Worm (Caenorhabditis elegans) whole organism, young adult: ENCODE data around the gene ugt-62.

Experiments used
- B0261.1 ChIP-seq: sonication (generic microtip); optimal IDR thresholded peaks from 2 replicates; lab custom pipeline; 2016; ENCODE audit warnings: mild to moderate bottlenecking, missing genetic modification characterization, moderate library complexity, missing compliant biosample characterization
- F33H1.4 ChIP-seq: fragments of 200-800 bp; sonication (Bioruptor generic); IDR thresholded peaks from 2 replicates; pipeline ENCODE4 v1.3.6; 2022; ENCODE audit warnings: missing genetic modification reagents, missing genetic modification characterization, missing compliant biosample characterization
- F37B4.10 ChIP-seq: fragments of 200-800 bp; sonication (Bioruptor generic); IDR thresholded peaks from 2 replicates; pipeline ENCODE4 v1.3.6; 2022; ENCODE audit warnings: missing genetic modification characterization, missing compliant biosample characterization
- F49E8.2 ChIP-seq: sonication (generic microtip); optimal IDR thresholded peaks from 3 replicates; lab custom pipeline; 2017; ENCODE audit warnings: missing genetic modification characterization, mild to moderate bottlenecking, missing compliant biosample characterization, antibody characterized with exemption, moderate library complexity; ENCODE audit not compliant: insufficient read depth
- K11D2.4 ChIP-seq: fragments of 200-800 bp; sonication (Bioruptor generic); IDR thresholded peaks from 2 replicates; pipeline ENCODE4 v1.3.6; 2022; ENCODE audit warnings: missing genetic modification reagents, missing genetic modification characterization, missing compliant biosample characterization
- Y53F4B.3 ChIP-seq: fragments of 200-800 bp; sonication (Bioruptor generic); IDR thresholded peaks from 2 replicates; pipeline ENCODE4 v1.3.6; 2022; ENCODE audit warnings: missing genetic modification reagents, missing genetic modification characterization, missing compliant biosample characterization
- Y53G8AR.9 ChIP-seq: fragments of 200-800 bp; sonication (Bioruptor generic); conservative IDR thresholded peaks from 2 replicates; pipeline ENCODE4 v1.3.6; 2022; ENCODE audit warnings: missing genetic modification reagents, missing genetic modification characterization, missing compliant biosample characterization
- Y67H2A.10 ChIP-seq: fragments of 200-800 bp; sonication (Bioruptor generic); conservative IDR thresholded peaks from 2 replicates; pipeline ENCODE4 v1.3.6; 2022; ENCODE audit warnings: missing genetic modification reagents, missing genetic modification characterization, missing compliant biosample characterization
- ZK185.1 ChIP-seq: sonication (generic microtip); optimal IDR thresholded peaks from 2 replicates; lab custom pipeline; 2016; ENCODE audit warnings: mild to moderate bottlenecking, missing genetic modification characterization, missing compliant biosample characterization; ENCODE audit not compliant: poor library complexity, severe bottlenecking
- ama-1 ChIP-seq, 3 experiments: fragments of 150-350 bp in 1 of 3; sonication (generic microtip) in 2 of 3; optimal IDR thresholded peaks; 2 replicates each; lab custom pipeline; 2014 to 2018; ENCODE audit warnings: missing biosample characterization in 2 of 3, missing genetic modification characterization in 2 of 3, missing genetic modification reagents in 2 of 3
- aptf-2 ChIP-seq: fragments of 200-800 bp; sonication (Bioruptor generic); conservative IDR thresholded peaks from 2 replicates; pipeline ENCODE4 v1.3.6; 2022; ENCODE audit warnings: missing genetic modification reagents, missing genetic modification characterization, missing compliant biosample characterization
- atf-7 ChIP-seq: sonication (generic microtip); optimal IDR thresholded peaks from 2 replicates; lab custom pipeline; 2017; ENCODE audit warnings: mild to moderate bottlenecking, missing genetic modification characterization, missing compliant biosample characterization
- cebp-1 ChIP-seq, 2 experiments: fragments of 200-800 bp in 1 of 2; sonication (Bioruptor generic) in 1 of 2; sonication (generic microtip) in 1 of 2; IDR thresholded peaks in 1 of 2; optimal IDR thresholded peaks in 1 of 2; 2 replicates each; pipeline versions ENCODE4 v1.3.6 to Lab custom; 2017 to 2022; ENCODE audit warnings: missing compliant biosample characterization in 2 of 2, missing genetic modification characterization in 2 of 2, mild to moderate bottlenecking in 1 of 2, missing genetic modification reagents in 1 of 2, moderate library complexity in 1 of 2
- cebp-2 ChIP-seq: fragments of 200-800 bp; sonication (Bioruptor generic); IDR thresholded peaks from 2 replicates; pipeline ENCODE4 v1.3.6; 2022; ENCODE audit warnings: missing genetic modification characterization, missing compliant biosample characterization
- ceh-100 ChIP-seq: fragments of 200-800 bp; sonication (Bioruptor generic); IDR thresholded peaks from 2 replicates; pipeline ENCODE4 v1.3.6; 2022; ENCODE audit warnings: missing genetic modification reagents, missing genetic modification characterization, missing compliant biosample characterization
- ceh-27 ChIP-seq: fragments of 200-800 bp; sonication (Bioruptor generic); optimal IDR thresholded peaks from 2 replicates; lab custom pipeline; 2018; ENCODE audit warnings: mild to moderate bottlenecking, missing genetic modification characterization, moderate library complexity, missing compliant biosample characterization
- ceh-40 ChIP-seq: fragments of 200-800 bp; sonication (Bioruptor generic); IDR thresholded peaks from 2 replicates; pipeline ENCODE4 v1.3.6; 2022; ENCODE audit warnings: missing genetic modification characterization, missing compliant biosample characterization
- ceh-58 ChIP-seq: fragments of 200-800 bp; sonication (Bioruptor generic); IDR thresholded peaks from 2 replicates; pipeline ENCODE4 v1.3.6; 2022; ENCODE audit warnings: missing genetic modification characterization, missing compliant biosample characterization
- ceh-91 ChIP-seq: fragments of 200-800 bp; sonication (Bioruptor generic); IDR thresholded peaks from 2 replicates; pipeline ENCODE4 v1.3.6; 2022; ENCODE audit warnings: missing genetic modification reagents, missing genetic modification characterization, missing compliant biosample characterization
- die-1 ChIP-seq: sonication (generic microtip); optimal IDR thresholded peaks from 2 replicates; lab custom pipeline; 2016; ENCODE audit warnings: missing genotype, mild to moderate bottlenecking, missing genetic modification characterization, missing compliant biosample characterization
- dox-1 ChIP-seq: fragments of 200-800 bp; sonication (Bioruptor generic); IDR thresholded peaks from 2 replicates; pipeline ENCODE4 v1.3.6; 2022; ENCODE audit warnings: missing genetic modification reagents, missing genetic modification characterization, missing compliant biosample characterization
- egl-18 ChIP-seq: fragments of 200-800 bp; sonication (Bioruptor generic); IDR thresholded peaks from 2 replicates; pipeline ENCODE4 v1.3.6; 2022; ENCODE audit warnings: missing genetic modification reagents, missing genetic modification characterization, missing compliant biosample characterization
- egl-44 ChIP-seq: fragments of 200-800 bp; sonication (Bioruptor generic); IDR thresholded peaks from 2 replicates; pipeline ENCODE4 v1.3.6; 2022; ENCODE audit warnings: missing genetic modification reagents, missing genetic modification characterization, missing compliant biosample characterization
- egrh-3 ChIP-seq: fragments of 200-800 bp; sonication (Bioruptor generic); IDR thresholded peaks from 2 replicates; pipeline ENCODE4 v1.3.6; 2022; ENCODE audit warnings: missing genetic modification reagents, missing genetic modification characterization, missing compliant biosample characterization
- hlh-26 ChIP-seq: fragments of 200-800 bp; sonication (Bioruptor generic); conservative IDR thresholded peaks from 2 replicates; pipeline ENCODE4 v1.3.6; 2022; ENCODE audit warnings: missing genetic modification reagents, missing genetic modification characterization, missing compliant biosample characterization
- hrde-1 ChIP-seq: sonication (generic microtip); optimal IDR thresholded peaks from 2 replicates; lab custom pipeline; 2016; ENCODE audit warnings: missing genetic modification characterization, mild to moderate bottlenecking, missing compliant biosample characterization, moderate library complexity, missing genotype, missing genetic modification reagents, borderline replicate concordance
- hsf-1 ChIP-seq: fragments of 200-800 bp; sonication (Bioruptor generic); IDR thresholded peaks from 2 replicates; pipeline ENCODE4 v1.3.6; 2022; ENCODE audit warnings: missing genetic modification reagents, missing genetic modification characterization, missing compliant biosample characterization
- let-526 ChIP-seq: fragments of 200-800 bp; sonication (Bioruptor generic); IDR thresholded peaks from 2 replicates; pipeline ENCODE4 v1.3.6; 2022; ENCODE audit warnings: missing genetic modification reagents, missing genetic modification characterization, missing compliant biosample characterization
- let-607 ChIP-seq, 2 experiments: fragments of 200-800 bp in 1 of 2; sonication (Bioruptor generic) in 1 of 2; sonication (generic microtip) in 1 of 2; optimal IDR thresholded peaks; 2 replicates each; lab custom pipeline; 2016 to 2018; ENCODE audit warnings: mild to moderate bottlenecking in 2 of 2, missing compliant biosample characterization in 2 of 2, missing genetic modification characterization in 2 of 2, moderate library complexity in 2 of 2, missing genotype in 1 of 2
- lin-26 ChIP-seq: fragments of 200-800 bp; sonication (Bioruptor generic); IDR thresholded peaks from 2 replicates; pipeline ENCODE4 v1.3.6; 2022; ENCODE audit warnings: missing genetic modification reagents, missing genetic modification characterization, missing compliant biosample characterization
- madf-3 ChIP-seq: fragments of 200-800 bp; sonication (Bioruptor generic); IDR thresholded peaks from 2 replicates; pipeline ENCODE4 v1.3.6; 2022; ENCODE audit warnings: missing genetic modification reagents, missing genetic modification characterization, missing compliant biosample characterization
- mel-28 ChIP-seq: sonication (generic microtip); optimal IDR thresholded peaks from 2 replicates; lab custom pipeline; 2016; ENCODE audit warnings: borderline replicate concordance, mild to moderate bottlenecking, missing genetic modification characterization, missing compliant biosample characterization
- mxl-1 ChIP-seq: sonication (generic microtip); optimal IDR thresholded peaks from 2 replicates; lab custom pipeline; 2016; ENCODE audit warnings: missing genetic modification characterization, missing compliant biosample characterization
- nhr-120 ChIP-seq: fragments of 200-800 bp; sonication (Bioruptor generic); IDR thresholded peaks from 2 replicates; pipeline ENCODE4 v1.3.6; 2022; ENCODE audit warnings: missing genetic modification characterization, missing compliant biosample characterization
- nhr-27 ChIP-seq: fragments of 200-800 bp; sonication (Bioruptor generic); optimal IDR thresholded peaks from 2 replicates; lab custom pipeline; 2018; ENCODE audit warnings: mild to moderate bottlenecking, missing genetic modification characterization, moderate library complexity, missing compliant biosample characterization
- pbrm-1 ChIP-seq: fragments of 200-800 bp; sonication (Bioruptor generic); IDR thresholded peaks from 2 replicates; pipeline ENCODE4 v1.3.6; 2022; ENCODE audit warnings: missing genetic modification reagents, missing genetic modification characterization, missing compliant biosample characterization
- pha-4 ChIP-seq: fragments of 150-350 bp; sonication (generic microtip); optimal IDR thresholded peaks from 2 replicates; lab custom pipeline; 2014; ENCODE audit warnings: missing biosample characterization, missing genetic modification reagents, missing genetic modification characterization
- rec-8 ChIP-seq, 2 experiments: sonication (generic microtip); optimal IDR thresholded peaks; 2 replicates each; lab custom pipeline; 2016; ENCODE audit warnings: mild to moderate bottlenecking in 2 of 2, missing genetic modification characterization in 2 of 2, missing genetic modification reagents in 2 of 2, missing genotype in 2 of 2, missing biosample characterization in 1 of 2, missing compliant biosample characterization in 1 of 2, moderate library complexity in 1 of 2
- repo-1 ChIP-seq: sonication (generic microtip); optimal IDR thresholded peaks from 2 replicates; lab custom pipeline; 2017; ENCODE audit warnings: mild to moderate bottlenecking, missing genetic modification characterization, missing compliant biosample characterization
- snpc-1.3 ChIP-seq: sonication (generic microtip); optimal IDR thresholded peaks from 2 replicates; lab custom pipeline; 2017; ENCODE audit warnings: missing genetic modification characterization, mild to moderate bottlenecking, missing compliant biosample characterization, antibody characterized with exemption, moderate library complexity, missing genotype, missing genetic modification reagents; ENCODE audit not compliant: insufficient read depth
- tbx-9 ChIP-seq: sonication (generic microtip); optimal IDR thresholded peaks from 2 replicates; lab custom pipeline; 2016; ENCODE audit warnings: borderline replicate concordance, missing genetic modification characterization, inconsistent platforms, missing compliant biosample characterization
- zfh-2 ChIP-seq: fragments of 200-800 bp; sonication (Bioruptor generic); conservative IDR thresholded peaks from 2 replicates; pipeline ENCODE4 v1.3.6; 2022; ENCODE audit warnings: missing genetic modification reagents, missing genetic modification characterization, missing compliant biosample characterization

The ugt-62 gene

ce11 chrIII:4488892-4489409 is 51.5 kb downstream of the ugt-62 start, which contains the start of gene cpg-1 (continued):
- no peak for TF ChIP-seq cebp-1 (GFP tag; IDR thresholded peaks at IDR 0.05; lab: Robert Waterston, UW)
- no peak for TF ChIP-seq cebp-1 (tag; optimal IDR thresholded peaks at IDR 0.05; lab: Kevin White, UChicago)
- TF ChIP-seq hlh-26, result no peak
- TF ChIP-seq hsf-1 (GFP tag; lab: Robert Waterston, UW), result peak; percentile 95
- peak; percentile 91 for TF ChIP-seq pbrm-1 (GFP tag; lab: Robert Waterston, UW)
- TF ChIP-seq rec-8 (tag; optimal IDR thresholded peaks at IDR 0.05; lab: Kevin White, UChicago), result peak in 1 of 2 experiments; percentile 88
- TF ChIP-seq repo-1 (tag; lab: Kevin White, UChicago), result no peak
- TF ChIP-seq tbx-9 (tag; lab: Kevin White, UChicago), result no peak
- no peak for TF ChIP-seq nhr-120 (GFP tag; lab: Robert Waterston, UW)
- TF ChIP-seq egl-44 (GFP tag; lab: Robert Waterston, UW), result no peak
- TF ChIP-seq let-607 (tag; optimal IDR thresholded peaks at IDR 0.05; lab: Kevin White, UChicago), result no peak
- TF ChIP-seq mel-28 (tag; lab: Kevin White, UChicago), result no peak
- peak; percentile 76 for TF ChIP-seq ceh-100 (GFP tag; lab: Robert Waterston, UW)
- no peak for TF ChIP-seq zfh-2 (GFP tag; lab: Robert Waterston, UW)
- no peak; the same call in 1 of the 2 replicates for TF ChIP-seq Y53G8AR.9 (GFP tag; lab: Robert Waterston, UW)
- no peak for TF ChIP-seq K11D2.4 (GFP tag; lab: Robert Waterston, UW)
- TF ChIP-seq let-526 (GFP tag; lab: Robert Waterston, UW), result no peak
- no peak for TF ChIP-seq atf-7 (tag; lab: Kevin White, UChicago)
- no peak for TF ChIP-seq cebp-2
- TF ChIP-seq nhr-27 (tag; lab: Kevin White, UChicago), result no peak
- TF ChIP-seq F37B4.10 (GFP tag; lab: Robert Waterston, UW), result 0 out of 2 replicates have a peak, but pooled peaks have one; percentile 23
- peak; percentile 81 for TF ChIP-seq Y67H2A.10 (GFP tag; lab: Robert Waterston, UW)
- TF ChIP-seq F33H1.4, result peak; percentile 99
- peak; percentile 80 for TF ChIP-seq Y53F4B.3 (GFP tag; lab: Robert Waterston, UW)
- peak; percentile 98 for TF ChIP-seq F49E8.2 (tag; lab: Kevin White, UChicago)
- peak; percentile 99 for TF ChIP-seq ceh-91 (GFP tag; lab: Robert Waterston, UW)
- peak; percentile 97 for TF ChIP-seq snpc-1.3 (tag; lab: Kevin White, UChicago)
- no peak for TF ChIP-seq pha-4
- no peak for TF ChIP-seq ceh-27 (GFP tag; lab: Kevin White, UChicago)
- TF ChIP-seq mxl-1 (tag; lab: Kevin White, UChicago), result no peak
- no peak for TF ChIP-seq ceh-40
- TF ChIP-seq ama-1 (optimal IDR thresholded peaks at IDR 0.05; lab: Kevin White, UChicago), result no peak
- TF ChIP-seq ama-1 (GFP tag; optimal IDR thresholded peaks at IDR 0.05; lab: Kevin White, UChicago), result peak in 1 of 2 experiments; percentile 5
- no peak for TF ChIP-seq egrh-3 (GFP tag; lab: Robert Waterston, UW)
- peak; percentile 75 for TF ChIP-seq lin-26 (GFP tag; lab: Robert Waterston, UW)
- peak; percentile 94 for TF ChIP-seq hrde-1 (tag; lab: Kevin White, UChicago)
- TF ChIP-seq madf-3 (GFP tag; lab: Robert Waterston, UW), result no peak; the same call in 1 of the 2 replicates
- peak; percentile 35; the same call in 1 of the 2 replicates for TF ChIP-seq aptf-2 (GFP tag; lab: Robert Waterston, UW)
- no peak for TF ChIP-seq egl-18 (GFP tag; lab: Robert Waterston, UW)
- peak; percentile 21 for TF ChIP-seq B0261.1 (tag; lab: Kevin White, UChicago)
- TF ChIP-seq die-1, result peak; percentile 20
- TF ChIP-seq ceh-58 (GFP tag; lab: Robert Waterston, UW), result no peak
- no peak; the same call in 1 of the 2 replicates for TF ChIP-seq dox-1 (GFP tag; lab: Robert Waterston, UW)
- TF ChIP-seq ZK185.1 (tag; lab: Kevin White, UChicago), result no peak
